Worm (Caenorhabditis elegans) whole organism, L1 larva: Measurements from ENCODE around the gene snf-3.

Source experiments
- dsc-1 ChIP-seq: sonication (generic microtip); optimal IDR thresholded peaks from 2 replicates; lab custom pipeline; 2016; ENCODE audit warnings: mild to moderate bottlenecking, missing genetic modification characterization, missing compliant biosample characterization
- efl-1 ChIP-seq, 4 experiments: fragments of 150-350 bp; optimal IDR thresholded peaks in 3 of 4; peaks in 1 of 4; 1 replicate in 1 of 4; 2 replicates in 3 of 4; lab custom pipeline; 2014; ENCODE audit warnings: missing biosample characterization in 2 of 4, missing genetic modification characterization in 2 of 4, missing genetic modification reagents in 2 of 4
- fkh-8 ChIP-seq: sonication (generic microtip); optimal IDR thresholded peaks from 2 replicates; lab custom pipeline; 2016; ENCODE audit warnings: mild to moderate bottlenecking, missing genetic modification characterization, missing compliant biosample characterization
- lir-3 ChIP-seq: sonication (generic microtip); optimal IDR thresholded peaks from 2 replicates; lab custom pipeline; 2016; ENCODE audit warnings: mild to moderate bottlenecking, missing genetic modification characterization, moderate library complexity, missing compliant biosample characterization; ENCODE audit not compliant: poor library complexity
- mdl-1 ChIP-seq, 2 experiments: fragments of 150-350 bp; optimal IDR thresholded peaks; 2 replicates each; lab custom pipeline; 2014 to 2017; ENCODE audit warnings: missing biosample characterization in 2 of 2, missing genetic modification characterization in 2 of 2, inconsistent platforms in 1 of 2
- unc-62 ChIP-seq: fragments of 150-350 bp; optimal IDR thresholded peaks from 2 replicates; lab custom pipeline; 2014; ENCODE audit warnings: missing biosample characterization, missing genetic modification reagents, missing genetic modification characterization

ce11 chrII:1105291-1105690 is 13.5 kb downstream of the snf-3 start:
- TF ChIP-seq unc-62 (GFP tag; lab: Kevin White, UChicago) (no peak), dsc-1 (no peak), efl-1 (optimal IDR thresholded peaks at IDR 0.05; lab: Kevin White, UChicago) (no peak), efl-1 (GFP tag; optimal IDR thresholded peaks at IDR 0.05 in 1 of 2; lab: Kevin White, UChicago) (no peak), lir-3 (tag; lab: Kevin White, UChicago) (no peak), fkh-8 (tag; lab: Kevin White, UChicago) (no peak), mdl-1 (tag; optimal IDR thresholded peaks at IDR 0.05; lab: Kevin White, UChicago) (no peak)
